Worm (Caenorhabditis elegans) whole organism, young adult: ENCODE data around the gene Y37H2A.11.

Experiments
- athp-1 ChIP-seq: sonication (generic microtip); optimal IDR thresholded peaks from 2 replicates; lab custom pipeline; 2017; ENCODE audit warnings: mild to moderate bottlenecking, missing genetic modification characterization, missing compliant biosample characterization
- attf-3 ChIP-seq: fragments of 200-800 bp; sonication (Bioruptor generic); conservative IDR thresholded peaks from 2 replicates; pipeline ENCODE4 v1.3.6; 2022; ENCODE audit warnings: missing genetic modification reagents, missing genetic modification characterization, missing compliant biosample characterization
- cebp-2 ChIP-seq: fragments of 200-800 bp; sonication (Bioruptor generic); IDR thresholded peaks from 2 replicates; pipeline ENCODE4 v1.3.6; 2022; ENCODE audit warnings: missing genetic modification characterization, missing compliant biosample characterization

Y37H2A.11 gene

DNA sequence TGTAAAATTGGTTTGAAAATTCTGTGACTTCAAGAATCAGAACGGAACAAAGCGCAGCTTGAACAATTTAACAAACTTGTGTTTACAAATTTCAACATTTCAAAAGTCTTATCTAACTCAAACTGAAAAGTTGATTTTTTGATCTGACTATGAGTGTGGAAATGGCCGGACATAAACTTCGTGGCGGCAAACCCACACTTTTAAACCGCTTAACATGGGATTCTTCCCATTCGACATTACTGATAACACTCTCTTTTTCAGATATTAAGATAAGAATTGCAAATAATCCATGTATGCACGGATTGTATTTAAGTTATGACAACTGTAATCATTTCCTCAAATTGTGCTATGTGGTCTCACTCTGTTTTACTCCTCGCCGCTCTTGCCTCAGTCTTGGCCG, 49.9 kb downstream of the Y37H2A.11 start, which contains the start of gene clec-42:
TSS of gene clec-42 (plus strand) at position 285 of the 400 bp plus-strand sequence.
- TF ChIP-seq cebp-2 (GFP tag; lab: Robert Waterston, UW) (no peak), attf-3 (GFP tag; lab: Robert Waterston, UW) (no peak), athp-1 (tag; lab: Kevin White, UChicago) (no peak)
